Fruit fly (Drosophila melanogaster) whole organism, embryonic: ENCODE results near the gene CG11560.

Experiments
- Atf6 ChIP-seq: fragments of 200-800 bp; sonication (Bioruptor generic); IDR thresholded peaks from 2 replicates; pipeline ENCODE4 v1.3.6; 2022; ENCODE audit warnings: missing biosample characterization, missing genetic modification characterization
- BEAF-32 ChIP-seq: fragments of 200-800 bp; sonication (Bioruptor generic); optimal IDR thresholded peaks from 3 replicates; lab custom pipeline; 2017; ENCODE audit warnings: missing biosample characterization, missing genetic modification characterization, mild to moderate bottlenecking, moderate library complexity, missing genetic modification reagents
- Bdp1 ChIP-seq: fragments of 200-800 bp; sonication (Bioruptor generic); optimal IDR thresholded peaks from 3 replicates; lab custom pipeline; 2016; ENCODE audit warnings: missing biosample characterization, missing genetic modification characterization
- BtbVII ChIP-seq: fragments of 200-800 bp; sonication (Bioruptor generic); optimal IDR thresholded peaks from 3 replicates; lab custom pipeline; 2017; ENCODE audit warnings: missing biosample characterization, mild to moderate bottlenecking, missing genetic modification characterization
- C15 ChIP-seq: fragments of 200-800 bp; sonication (Bioruptor generic); IDR thresholded peaks from 3 replicates; pipeline ENCODE4 v1.3.6; 2022; ENCODE audit warnings: missing biosample characterization, missing genetic modification characterization
- CG12219 ChIP-seq: fragments of 200-800 bp; sonication (Bioruptor generic); optimal IDR thresholded peaks from 3 replicates; lab custom pipeline; 2018; ENCODE audit warnings: missing biosample characterization, mild to moderate bottlenecking, missing genetic modification characterization
- CG13287 ChIP-seq: fragments of 200-800 bp; sonication (Bioruptor generic); IDR thresholded peaks from 2 replicates; pipeline ENCODE4 v1.3.6; 2022; ENCODE audit warnings: missing biosample characterization, missing genetic modification characterization; ENCODE audit not compliant: partially characterized antibody
- CG18599 ChIP-seq: fragments of 200-800 bp; sonication (Bioruptor generic); optimal IDR thresholded peaks from 3 replicates; lab custom pipeline; 2017; ENCODE audit warnings: missing biosample characterization, missing genetic modification characterization, mild to moderate bottlenecking, moderate library complexity, missing genetic modification reagents
- CG2199 ChIP-seq: fragments of 200-800 bp; sonication (Bioruptor generic); IDR thresholded peaks from 3 replicates; pipeline ENCODE4 v1.3.6; 2022; ENCODE audit warnings: missing biosample characterization, missing genetic modification characterization
- CG31224 ChIP-seq: fragments of 200-800 bp; sonication (Bioruptor generic); IDR thresholded peaks from 2 replicates; pipeline ENCODE4 v1.3.6; 2022; ENCODE audit warnings: missing biosample characterization, missing genetic modification characterization
- CG32532 ChIP-seq: fragments of 200-800 bp; sonication (Bioruptor generic); IDR thresholded peaks from 2 replicates; pipeline ENCODE4 v1.3.6; 2022; ENCODE audit warnings: missing biosample characterization, missing genetic modification characterization
- CG3847 ChIP-seq: fragments of 200-800 bp; sonication (Bioruptor generic); IDR thresholded peaks from 2 replicates; pipeline ENCODE4 v1.3.6; 2022; ENCODE audit warnings: missing biosample characterization, missing genetic modification characterization
- CG4424 ChIP-seq: fragments of 200-800 bp; sonication (Bioruptor generic); optimal IDR thresholded peaks from 3 replicates; lab custom pipeline; 2016; ENCODE audit warnings: missing biosample characterization, missing genetic modification characterization
- CG4820 ChIP-seq: fragments of 200-800 bp; sonication (Bioruptor generic); optimal IDR thresholded peaks from 3 replicates; lab custom pipeline; 2016; ENCODE audit warnings: missing biosample characterization, missing genetic modification characterization
- CG4854 ChIP-seq: fragments of 200-800 bp; sonication (Bioruptor generic); optimal IDR thresholded peaks from 2 replicates; lab custom pipeline; 2016; ENCODE audit warnings: missing biosample characterization, missing genetic modification characterization, inconsistent platforms
- CG6254 ChIP-seq: fragments of 200-800 bp; sonication (Bioruptor generic); optimal IDR thresholded peaks from 3 replicates; lab custom pipeline; 2017; ENCODE audit warnings: mild to moderate bottlenecking, missing biosample characterization, missing genetic modification reagents, missing genetic modification characterization
- CG8359 ChIP-seq: fragments of 200-800 bp; sonication (Bioruptor generic); optimal IDR thresholded peaks from 2 replicates; lab custom pipeline; 2017; ENCODE audit warnings: missing biosample characterization, mild to moderate bottlenecking, missing genetic modification characterization, borderline replicate concordance
- CoRest ChIP-seq: fragments of 200-800 bp; sonication (Bioruptor generic); optimal IDR thresholded peaks from 3 replicates; lab custom pipeline; 2018; ENCODE audit warnings: missing biosample characterization, mild to moderate bottlenecking, missing genetic modification characterization, moderate library complexity
- Doc3 ChIP-seq: fragments of 200-800 bp; sonication (Bioruptor generic); IDR thresholded peaks from 3 replicates; pipeline ENCODE4 v1.3.6; 2022; ENCODE audit warnings: missing biosample characterization, missing genetic modification characterization; ENCODE audit not compliant: partially characterized antibody
- Dp ChIP-seq: fragments of 200-800 bp; sonication (Bioruptor generic); optimal IDR thresholded peaks from 2 replicates; lab custom pipeline; 2018; ENCODE audit warnings: missing biosample characterization, mild to moderate bottlenecking, missing genetic modification characterization, moderate library complexity
- Elba2 ChIP-seq: fragments of 200-800 bp; sonication (Bioruptor generic); optimal IDR thresholded peaks from 3 replicates; lab custom pipeline; 2016; ENCODE audit warnings: missing biosample characterization, missing genetic modification characterization
- Hey ChIP-seq: fragments of 200-800 bp; sonication (Bioruptor generic); optimal IDR thresholded peaks from 3 replicates; lab custom pipeline; 2018; ENCODE audit warnings: missing biosample characterization, mild to moderate bottlenecking, missing genetic modification characterization
- Hr78 ChIP-seq, 2 experiments: fragments of 200-800 bp in 1 of 2; fragments of >200 bp in 1 of 2; sonication (Bioruptor generic) in 1 of 2; optimal IDR thresholded peaks; 2 replicates each; lab custom pipeline; 2017 to 2019; ENCODE audit warnings: missing biosample characterization in 2 of 2, missing genetic modification characterization in 2 of 2, mild to moderate bottlenecking in 1 of 2, moderate library complexity in 1 of 2
- NC2α ChIP-seq: fragments of 200-800 bp; sonication (Bioruptor generic); optimal IDR thresholded peaks from 2 replicates; lab custom pipeline; 2016; ENCODE audit warnings: missing biosample characterization, missing genetic modification characterization
- Oaz ChIP-seq: fragments of 200-800 bp; sonication (Bioruptor generic); IDR thresholded peaks from 2 replicates; pipeline ENCODE4 v1.3.6; 2022; ENCODE audit warnings: missing biosample characterization, missing genetic modification characterization
- PHDP ChIP-seq: fragments of 200-800 bp; sonication (Bioruptor generic); optimal IDR thresholded peaks from 3 replicates; lab custom pipeline; 2018; ENCODE audit warnings: missing biosample characterization, mild to moderate bottlenecking, missing genetic modification characterization, moderate library complexity
- Ssrp ChIP-seq: fragments of 200-800 bp; sonication (Bioruptor generic); optimal IDR thresholded peaks from 2 replicates; lab custom pipeline; 2018; ENCODE audit warnings: missing biosample characterization, mild to moderate bottlenecking, missing genetic modification characterization, moderate library complexity
- bbx ChIP-seq: fragments of 200-800 bp; sonication (Bioruptor generic); IDR thresholded peaks from 2 replicates; pipeline ENCODE4 v1.3.6; 2022; ENCODE audit warnings: missing biosample characterization, missing genetic modification characterization; ENCODE audit not compliant: partially characterized antibody
- ci ChIP-seq: fragments of 200-800 bp; sonication (Bioruptor generic); IDR thresholded peaks from 3 replicates; pipeline ENCODE4 v1.3.6; 2022; ENCODE audit warnings: missing biosample characterization, missing genetic modification characterization
- corto ChIP-seq: fragments of 200-800 bp; sonication (Bioruptor generic); optimal IDR thresholded peaks from 2 replicates; lab custom pipeline; 2016; ENCODE audit warnings: missing biosample characterization, mild to moderate bottlenecking, missing genetic modification characterization, moderate library complexity
- dati ChIP-seq: fragments of 200-800 bp; sonication (Bioruptor generic); IDR thresholded peaks from 2 replicates; pipeline ENCODE4 v1.3.6; 2022; ENCODE audit warnings: missing biosample characterization, missing genetic modification characterization
- dmrt99B ChIP-seq: fragments of 200-800 bp; sonication (Bioruptor generic); optimal IDR thresholded peaks from 2 replicates; lab custom pipeline; 2018; ENCODE audit warnings: missing biosample characterization, mild to moderate bottlenecking, missing genetic modification characterization, moderate library complexity
- gsb-n ChIP-seq: fragments of 200-800 bp; sonication (Bioruptor generic); optimal IDR thresholded peaks from 3 replicates; lab custom pipeline; 2018; ENCODE audit warnings: missing biosample characterization, mild to moderate bottlenecking, missing genetic modification characterization
- lilli ChIP-seq: fragments of 200-800 bp; sonication (Bioruptor generic); optimal IDR thresholded peaks from 3 replicates; lab custom pipeline; 2016; ENCODE audit warnings: missing biosample characterization, missing genetic modification characterization
- maf-S ChIP-seq: fragments of 200-800 bp; sonication (Bioruptor generic); optimal IDR thresholded peaks from 2 replicates; lab custom pipeline; 2016; ENCODE audit warnings: missing biosample characterization, missing genetic modification characterization
- nau ChIP-seq: fragments of 200-800 bp; sonication (Bioruptor generic); optimal IDR thresholded peaks from 3 replicates; lab custom pipeline; 2017; ENCODE audit warnings: missing biosample characterization, mild to moderate bottlenecking, missing genetic modification characterization, missing genetic modification reagents
- nmo ChIP-seq: fragments of 200-800 bp; sonication (Bioruptor generic); optimal IDR thresholded peaks from 2 replicates; lab custom pipeline; 2018; ENCODE audit warnings: missing biosample characterization, mild to moderate bottlenecking, missing genetic modification characterization, moderate library complexity
- psq ChIP-seq: fragments of 200-800 bp; sonication (Bioruptor generic); optimal IDR thresholded peaks from 2 replicates; lab custom pipeline; 2017; ENCODE audit warnings: missing biosample characterization, missing genetic modification characterization
- ro ChIP-seq: fragments of 200-800 bp; sonication (Bioruptor generic); IDR thresholded peaks from 2 replicates; pipeline ENCODE4 v1.3.6; 2022; ENCODE audit warnings: missing biosample characterization, missing genetic modification characterization
- salm ChIP-seq: fragments of 200-800 bp; sonication (Bioruptor generic); optimal IDR thresholded peaks from 2 replicates; lab custom pipeline; 2018; ENCODE audit warnings: missing biosample characterization, mild to moderate bottlenecking, missing genetic modification characterization
- shn ChIP-seq: fragments of 200-800 bp; sonication (Bioruptor generic); optimal IDR thresholded peaks from 3 replicates; lab custom pipeline; 2016; ENCODE audit warnings: missing biosample characterization, missing genetic modification characterization
- sisA ChIP-seq: fragments of 200-800 bp; sonication (Bioruptor generic); IDR thresholded peaks from 2 replicates; pipeline ENCODE4 v1.3.6; 2022; ENCODE audit warnings: missing biosample characterization, missing genetic modification characterization
- sna ChIP-seq: fragments of 200-800 bp; sonication (Bioruptor generic); IDR thresholded peaks from 2 replicates; pipeline ENCODE4 v1.3.6; 2022; ENCODE audit warnings: missing biosample characterization, missing genetic modification characterization; ENCODE audit not compliant: partially characterized antibody
- so ChIP-seq: fragments of 200-800 bp; sonication (Bioruptor generic); IDR thresholded peaks from 3 replicates; pipeline ENCODE4 v1.3.6; 2022; ENCODE audit warnings: missing biosample characterization, missing genetic modification characterization
- sob ChIP-seq: fragments of 200-800 bp; sonication (Bioruptor generic); IDR thresholded peaks from 2 replicates; pipeline ENCODE4 v1.3.6; 2022; ENCODE audit warnings: missing biosample characterization, missing genetic modification characterization
- tup ChIP-seq: fragments of 200-800 bp; sonication (Bioruptor generic); optimal IDR thresholded peaks from 2 replicates; lab custom pipeline; 2016; ENCODE audit warnings: missing biosample characterization, mild to moderate bottlenecking, missing genetic modification characterization, moderate library complexity
- twi ChIP-seq: fragments of 200-800 bp; optimal IDR thresholded peaks from 2 replicates; lab custom pipeline; 2019; ENCODE audit warnings: missing biosample characterization, mild to moderate bottlenecking, missing genetic modification characterization, moderate library complexity
- wek ChIP-seq: fragments of 200-800 bp; sonication (Bioruptor generic); optimal IDR thresholded peaks from 3 replicates; lab custom pipeline; 2018; ENCODE audit warnings: missing biosample characterization, mild to moderate bottlenecking, missing genetic modification characterization, moderate library complexity

CG11560 gene

dm6 chr3L:12111081-12111958 lies 8.5 kb upstream of the CG11560 start:
- peak; percentile 56; the same call in 1 of the 2 replicates for TF ChIP-seq ro
- no peak for TF ChIP-seq nau (GFP tag; lab: Kevin White, UChicago)
- TF ChIP-seq Bdp1 = no peak
- peak; percentile 93 for TF ChIP-seq Ssrp (tag; lab: Kevin White, UChicago)
- no peak for TF ChIP-seq sna (GFP tag; lab: Robert Waterston, UW)
- no peak for TF ChIP-seq corto (GFP tag; lab: Kevin White, UChicago)
- TF ChIP-seq CoRest (tag; lab: Kevin White, UChicago) = peak; percentile 95
- no peak for TF ChIP-seq Elba2 (GFP tag; lab: Kevin White, UChicago)
- no peak for TF ChIP-seq wek
- TF ChIP-seq CG3847 = peak; percentile 30; the same call in 1 of the 2 replicates
- TF ChIP-seq CG13287 (GFP tag; lab: Robert Waterston, UW) = no peak
- TF ChIP-seq Hey (tag; lab: Kevin White, UChicago) = no peak
- no peak for TF ChIP-seq CG4854
- peak; percentile 44; the same call in 1 of the 2 replicates for TF ChIP-seq Atf6 (GFP tag; lab: Robert Waterston, UW)
- no peak for TF ChIP-seq CG12219
- no peak for TF ChIP-seq CG18599 (GFP tag; lab: Kevin White, UChicago)
- TF ChIP-seq tup = no peak
- peak; percentile 36 for TF ChIP-seq lilli (GFP tag; lab: Kevin White, UChicago)
- no peak for TF ChIP-seq NC2α (GFP tag; lab: Kevin White, UChicago)
- peak; percentile 73 for TF ChIP-seq BtbVII
- no peak for TF ChIP-seq Doc3 (GFP tag; lab: Robert Waterston, UW)
- TF ChIP-seq C15 (GFP tag; lab: Robert Waterston, UW) = no peak
- no peak for TF ChIP-seq maf-S
- peak; percentile 66 for TF ChIP-seq CG8359
- TF ChIP-seq CG6254 (GFP tag; lab: Kevin White, UChicago) = peak; percentile 71
- TF ChIP-seq dmrt99B (tag; lab: Kevin White, UChicago) = peak; percentile 89
- no peak for TF ChIP-seq BEAF-32 (GFP tag; lab: Kevin White, UChicago)
- TF ChIP-seq nmo (GFP tag; lab: Kevin White, UChicago) = peak; percentile 96
- peak; percentile 60 for TF ChIP-seq CG4820 (GFP tag; lab: Kevin White, UChicago)
- peak; percentile 52 for TF ChIP-seq sob
- no peak for TF ChIP-seq Oaz (GFP tag; lab: Robert Waterston, UW)
- no peak for TF ChIP-seq Dp (GFP tag; lab: Kevin White, UChicago)
- TF ChIP-seq CG2199 (GFP tag; lab: Robert Waterston, UW) = peak; percentile 74; the same call in 1 of the 3 replicates
- no peak for TF ChIP-seq bbx (GFP tag; lab: Robert Waterston, UW)
- TF ChIP-seq gsb-n (tag; lab: Kevin White, UChicago) = peak; percentile 88
- peak; percentile 63 for TF ChIP-seq CG32532
- TF ChIP-seq PHDP (tag; lab: Kevin White, UChicago) = peak; percentile 93
- TF ChIP-seq CG4424 (GFP tag; lab: Kevin White, UChicago) = peak; percentile 80
- TF ChIP-seq so (GFP tag; lab: Robert Waterston, UW) = peak; percentile 62; the same call in 1 of the 3 replicates
- TF ChIP-seq twi = peak; percentile 88
- TF ChIP-seq Hr78 (GFP tag; optimal IDR thresholded peaks at IDR 0.05; lab: Kevin White, UChicago) = peak in 1 of 2 experiments; percentile 77
- TF ChIP-seq CG31224 (GFP tag; lab: Robert Waterston, UW) = no peak
- no peak; the same call in none of the 2 replicates for TF ChIP-seq sisA (GFP tag; lab: Robert Waterston, UW)
- peak; percentile 33 for TF ChIP-seq shn (GFP tag; lab: Kevin White, UChicago)
- TF ChIP-seq ci (GFP tag; lab: Robert Waterston, UW) = no peak
- no peak for TF ChIP-seq dati (GFP tag; lab: Robert Waterston, UW)
- peak; percentile 46 for TF ChIP-seq psq
- TF ChIP-seq salm = peak; percentile 53
